Worm (Caenorhabditis elegans) whole organism, L4 larva: ENCODE data around the gene ech-9.
A peak's percentile ranks its signal among the peaks of the same experiment; 100 is the strongest.

Experiments used
- T20F7.1 ChIP-seq: fragments of 200-800 bp; sonication (Bioruptor generic); optimal IDR thresholded peaks from 2 replicates; lab custom pipeline; 2018; ENCODE audit warnings: mild to moderate bottlenecking, missing genetic modification characterization, missing compliant biosample characterization
- Y105C5A.15 ChIP-seq: fragments of 200-800 bp; sonication (Bioruptor generic); IDR thresholded peaks from 2 replicates; pipeline ENCODE4 v1.3.6; 2022; ENCODE audit warnings: missing genetic modification characterization, missing compliant biosample characterization
- Y48G9A.11 ChIP-seq: fragments of 200-800 bp; sonication (Bioruptor generic); IDR thresholded peaks from 2 replicates; pipeline ENCODE4 v1.3.6; 2022; ENCODE audit warnings: missing genetic modification reagents, missing genetic modification characterization, missing compliant biosample characterization
- Y75B8A.6 ChIP-seq: fragments of 200-800 bp; sonication (Bioruptor generic); IDR thresholded peaks from 2 replicates; pipeline ENCODE4 v1.3.6; 2022; ENCODE audit warnings: missing genetic modification reagents, missing genetic modification characterization, missing compliant biosample characterization
- ZK546.5 ChIP-seq, 2 experiments: sonication (generic microtip); optimal IDR thresholded peaks; 2 replicates each; lab custom pipeline; 2017; ENCODE audit warnings: missing biosample characterization in 2 of 2, missing genetic modification characterization in 2 of 2
- aha-1 ChIP-seq: fragments of 150-350 bp; peaks from one replicate; lab custom pipeline; 2014; ENCODE audit warnings: missing biosample characterization, missing genetic modification characterization
- arid-1 ChIP-seq: fragments of 200-800 bp; sonication (Bioruptor generic); conservative IDR thresholded peaks from 2 replicates; pipeline ENCODE4 v1.3.6; 2022; ENCODE audit warnings: missing genetic modification reagents, missing genetic modification characterization, missing compliant biosample characterization
- attf-4 ChIP-seq: sonication (generic microtip); optimal IDR thresholded peaks from 3 replicates; lab custom pipeline; 2017; ENCODE audit warnings: missing biosample characterization, missing genetic modification characterization
- ceh-20 ChIP-seq: fragments of 200-800 bp; sonication (Bioruptor generic); IDR thresholded peaks from 2 replicates; pipeline ENCODE4 v1.3.6; 2022; ENCODE audit warnings: missing genetic modification reagents, missing genetic modification characterization, missing compliant biosample characterization
- ceh-28 ChIP-seq: fragments of 150-350 bp; optimal IDR thresholded peaks from 2 replicates; lab custom pipeline; 2014; ENCODE audit warnings: missing biosample characterization, missing genetic modification reagents, missing genetic modification characterization
- ceh-62 ChIP-seq: sonication (generic microtip); optimal IDR thresholded peaks from 2 replicates; lab custom pipeline; 2017; ENCODE audit warnings: missing biosample characterization, missing genetic modification characterization
- ctbp-1 ChIP-seq: fragments of 200-800 bp; sonication (Bioruptor generic); IDR thresholded peaks from 2 replicates; pipeline ENCODE4 v1.3.6; 2022; ENCODE audit warnings: missing genetic modification reagents, missing genetic modification characterization, missing compliant biosample characterization
- daf-12 ChIP-seq: fragments of 150-350 bp; optimal IDR thresholded peaks from 2 replicates; lab custom pipeline; 2014; ENCODE audit warnings: missing biosample characterization, missing genetic modification reagents, missing genetic modification characterization
- daf-16 ChIP-seq, 3 experiments: sonication (generic microtip); optimal IDR thresholded peaks; 2 replicates each; lab custom pipeline; 2016 to 2017; ENCODE audit warnings: missing genetic modification characterization in 3 of 3, missing genetic modification reagents in 3 of 3, mild to moderate bottlenecking in 2 of 3, missing compliant biosample characterization in 2 of 3, missing biosample characterization in 1 of 3, moderate library complexity in 1 of 3
- daf-8 ChIP-seq: fragments of 200-800 bp; sonication (Bioruptor generic); IDR thresholded peaks from 2 replicates; pipeline ENCODE4 v1.3.6; 2022; ENCODE audit warnings: missing genetic modification characterization, missing compliant biosample characterization
- dmd-6 ChIP-seq: fragments of 200-800 bp; sonication (Bioruptor generic); IDR thresholded peaks from 2 replicates; pipeline ENCODE4 v1.3.6; 2022; ENCODE audit warnings: missing genetic modification reagents, missing genetic modification characterization, missing compliant biosample characterization
- dpl-1 ChIP-seq: fragments of 150-350 bp; optimal IDR thresholded peaks from 2 replicates; lab custom pipeline; 2014; ENCODE audit warnings: missing biosample characterization, missing genetic modification reagents, missing genetic modification characterization
- duxl-1 ChIP-seq: sonication (generic microtip); optimal IDR thresholded peaks from 2 replicates; lab custom pipeline; 2016; ENCODE audit warnings: mild to moderate bottlenecking, missing genetic modification characterization, moderate library complexity, missing compliant biosample characterization; ENCODE audit not compliant: poor library complexity
- dve-1 ChIP-seq: sonication (generic microtip); optimal IDR thresholded peaks from 2 replicates; lab custom pipeline; 2017; ENCODE audit warnings: antibody characterized with exemption, mild to moderate bottlenecking, missing genetic modification characterization, missing compliant biosample characterization; ENCODE audit not compliant: insufficient read depth
- egl-43 ChIP-seq: fragments of 200-800 bp; sonication (Bioruptor generic); IDR thresholded peaks from 2 replicates; pipeline ENCODE4 v1.3.6; 2022; ENCODE audit warnings: missing genetic modification reagents, missing genetic modification characterization, missing compliant biosample characterization
- fkh-10 ChIP-seq: fragments of 150-350 bp; optimal IDR thresholded peaks from 2 replicates; lab custom pipeline; 2014; ENCODE audit warnings: missing biosample characterization, missing genetic modification reagents, missing genetic modification characterization
- fos-1 ChIP-seq: fragments of 150-350 bp; optimal IDR thresholded peaks from 2 replicates; lab custom pipeline; 2014; ENCODE audit warnings: missing biosample characterization, missing genetic modification characterization
- gei-8 ChIP-seq: fragments of 200-800 bp; sonication (Bioruptor generic); optimal IDR thresholded peaks from 2 replicates; lab custom pipeline; 2018; ENCODE audit warnings: mild to moderate bottlenecking, missing genetic modification characterization, missing compliant biosample characterization
- hif-1 ChIP-seq, 2 experiments: sonication (generic microtip); optimal IDR thresholded peaks; 2 replicates each; lab custom pipeline; 2016 to 2017; ENCODE audit warnings: missing compliant biosample characterization in 2 of 2, missing genetic modification characterization in 2 of 2, missing genetic modification reagents in 2 of 2, missing genotype in 2 of 2, mild to moderate bottlenecking in 1 of 2
- hlh-11 ChIP-seq: fragments of 200-800 bp; sonication (Bioruptor generic); optimal IDR thresholded peaks from 2 replicates; lab custom pipeline; 2018; ENCODE audit warnings: mild to moderate bottlenecking, missing genetic modification characterization, missing compliant biosample characterization
- hlh-30 ChIP-seq: sonication (generic microtip); optimal IDR thresholded peaks from 2 replicates; lab custom pipeline; 2017; ENCODE audit warnings: antibody characterized with exemption, mild to moderate bottlenecking, missing genetic modification characterization, missing compliant biosample characterization; ENCODE audit not compliant: insufficient read depth
- hmg-1.1 ChIP-seq: fragments of 200-800 bp; sonication (Bioruptor generic); IDR thresholded peaks from 2 replicates; pipeline ENCODE4 v1.3.6; 2022; ENCODE audit warnings: missing genetic modification reagents, missing genetic modification characterization, missing compliant biosample characterization
- jun-1 ChIP-seq: fragments of 150-350 bp; optimal IDR thresholded peaks from 2 replicates; lab custom pipeline; 2014; ENCODE audit warnings: missing biosample characterization, missing genetic modification reagents, missing genetic modification characterization
- lin-13 ChIP-seq: fragments of 150-350 bp; optimal IDR thresholded peaks from 2 replicates; lab custom pipeline; 2014; ENCODE audit warnings: missing biosample characterization, missing genetic modification reagents, missing genetic modification characterization
- lin-38 ChIP-seq: fragments of 200-800 bp; sonication (Bioruptor generic); IDR thresholded peaks from 2 replicates; pipeline ENCODE4 v1.3.6; 2022; ENCODE audit warnings: missing genetic modification reagents, missing genetic modification characterization, missing compliant biosample characterization
- mdt-29 ChIP-seq: fragments of 200-800 bp; sonication (Bioruptor generic); IDR thresholded peaks from 2 replicates; pipeline ENCODE4 v1.3.6; 2022; ENCODE audit warnings: missing genetic modification reagents, missing genetic modification characterization, missing compliant biosample characterization
- mep-1 ChIP-seq: fragments of 150-350 bp; sonication (generic microtip); optimal IDR thresholded peaks from 3 replicates; lab custom pipeline; 2014; ENCODE audit warnings: missing biosample characterization, missing genetic modification characterization
- mes-2 ChIP-seq: sonication (generic microtip); optimal IDR thresholded peaks from 2 replicates; lab custom pipeline; 2016; ENCODE audit warnings: missing genotype, mild to moderate bottlenecking, missing genetic modification characterization, missing compliant biosample characterization; ENCODE audit not compliant: poor library complexity, severe bottlenecking
- mxl-2 ChIP-seq: fragments of 200-800 bp; sonication (Bioruptor generic); conservative IDR thresholded peaks from 2 replicates; pipeline ENCODE4 v1.3.6; 2022; ENCODE audit warnings: missing genetic modification reagents, missing genetic modification characterization, missing compliant biosample characterization
- mxl-3 ChIP-seq: fragments of 200-800 bp; sonication (Bioruptor generic); optimal IDR thresholded peaks from 2 replicates; lab custom pipeline; 2018; ENCODE audit warnings: mild to moderate bottlenecking, missing genetic modification characterization, missing compliant biosample characterization
- nhr-11 ChIP-seq: fragments of 150-350 bp; optimal IDR thresholded peaks from 2 replicates; lab custom pipeline; 2014; ENCODE audit warnings: missing biosample characterization, missing genetic modification characterization
- nhr-28 ChIP-seq: fragments of 150-350 bp; optimal IDR thresholded peaks from 2 replicates; lab custom pipeline; 2014; ENCODE audit warnings: missing biosample characterization, missing genetic modification characterization
- nhr-48 ChIP-seq: sonication (generic microtip); optimal IDR thresholded peaks from 2 replicates; lab custom pipeline; 2016; ENCODE audit warnings: mild to moderate bottlenecking, missing genetic modification characterization, missing compliant biosample characterization
- nhr-77 ChIP-seq: fragments of 150-350 bp; optimal IDR thresholded peaks from 2 replicates; lab custom pipeline; 2014; ENCODE audit warnings: missing biosample characterization, missing genetic modification characterization
- php-3 ChIP-seq: fragments of 200-800 bp; sonication (Bioruptor generic); IDR thresholded peaks from 2 replicates; pipeline ENCODE4 v1.3.6; 2022; ENCODE audit warnings: missing genetic modification reagents, missing genetic modification characterization, missing compliant biosample characterization
- pqm-1 ChIP-seq: sonication (generic microtip); optimal IDR thresholded peaks from 2 replicates; lab custom pipeline; 2017; ENCODE audit warnings: missing biosample characterization, missing genetic modification characterization
- rbr-2 ChIP-seq: sonication (generic microtip); optimal IDR thresholded peaks from 2 replicates; lab custom pipeline; 2016; ENCODE audit warnings: missing genotype, missing genetic modification characterization, missing compliant biosample characterization
- snpc-4 ChIP-seq: fragments of 150-350 bp; optimal IDR thresholded peaks from 2 replicates; lab custom pipeline; 2014; ENCODE audit warnings: missing biosample characterization, missing genetic modification characterization
- spr-1 ChIP-seq: sonication (generic microtip); optimal IDR thresholded peaks from 2 replicates; lab custom pipeline; 2016; ENCODE audit warnings: mild to moderate bottlenecking, missing genetic modification characterization, missing compliant biosample characterization
- tra-1 ChIP-seq: fragments of 200-800 bp; sonication (Bioruptor generic); IDR thresholded peaks from 2 replicates; pipeline ENCODE4 v1.3.6; 2022; ENCODE audit warnings: missing genetic modification reagents, missing genetic modification characterization, missing compliant biosample characterization
- unc-130 ChIP-seq: sonication (generic microtip); optimal IDR thresholded peaks from 2 replicates; lab custom pipeline; 2016; ENCODE audit warnings: missing genetic modification reagents, missing genetic modification characterization, missing compliant biosample characterization
- unc-39 ChIP-seq: sonication (generic microtip); optimal IDR thresholded peaks from 2 replicates; lab custom pipeline; 2017; ENCODE audit warnings: missing biosample characterization, missing genetic modification characterization
- unc-62 ChIP-seq, 3 experiments: fragments of 150-350 bp in 1 of 3; sonication (generic microtip); optimal IDR thresholded peaks in 2 of 3; peaks in 1 of 3; 1 replicate in 1 of 3; 2 replicates in 2 of 3; lab custom pipeline; 2014 to 2017; ENCODE audit warnings: missing biosample characterization in 3 of 3, missing genetic modification characterization in 3 of 3, missing genetic modification reagents in 3 of 3, missing genotype in 1 of 3
- zag-1 ChIP-seq: fragments of 150-350 bp; optimal IDR thresholded peaks from 2 replicates; lab custom pipeline; 2014; ENCODE audit warnings: missing biosample characterization, missing genetic modification characterization
- zip-11 ChIP-seq: fragments of 200-800 bp; sonication (Bioruptor generic); IDR thresholded peaks from 2 replicates; pipeline ENCODE4 v1.3.6; 2022; ENCODE audit warnings: missing genetic modification characterization, missing compliant biosample characterization

The ech-9 gene

ce11 chrIV:10252350-10252792, 17.2 kb upstream of the ech-9 start (continued):
- TF ChIP-seq daf-16 (GFP tag; optimal IDR thresholded peaks at IDR 0.05; lab: Kevin White, UChicago) (peak; percentile 48 to 65), daf-16 (tag; optimal IDR thresholded peaks at IDR 0.05; lab: Kevin White, UChicago) (peak; percentile 67), duxl-1 (tag; lab: Kevin White, UChicago) (peak; percentile 17), unc-130 (GFP tag; lab: Kevin White, UChicago) (no peak), mes-2 (peak; percentile 70), ceh-28 (tag; lab: Kevin White, UChicago) (no peak), spr-1 (tag; lab: Kevin White, UChicago) (peak; percentile 73), ZK546.5 (tag; optimal IDR thresholded peaks at IDR 0.05; lab: Kevin White, UChicago) (peak in 1 of 2 experiments; percentile 10), dpl-1 (peak; percentile 61), hlh-30 (tag; lab: Kevin White, UChicago) (peak; percentile 98), zag-1 (tag; lab: Kevin White, UChicago) (peak; percentile 36), jun-1 (peak; percentile 80), Y75B8A.6 (0 out of 2 replicates have a peak, but pooled peaks have one; percentile 26), aha-1 (tag; lab: Kevin White, UChicago) (peak; percentile 99), zip-11 (GFP tag; lab: Robert Waterston, UW) (no peak), tra-1 (GFP tag; lab: Robert Waterston, UW) (peak; percentile 93), pqm-1 (peak; percentile 70), hmg-1.1 (peak; percentile 91), dve-1 (tag; lab: Kevin White, UChicago) (peak; percentile 95), fkh-10 (peak; percentile 93), rbr-2 (peak; percentile 91), hlh-11 (tag; lab: Kevin White, UChicago) (peak; percentile 96), ceh-62 (tag; lab: Kevin White, UChicago) (no peak), gei-8 (GFP tag; lab: Kevin White, UChicago) (peak; percentile 73), Y48G9A.11 (GFP tag; lab: Robert Waterston, UW) (no peak), Y105C5A.15 (GFP tag; lab: Robert Waterston, UW) (0 out of 2 replicates have a peak, but pooled peaks have one; percentile 12), php-3 (GFP tag; lab: Robert Waterston, UW) (peak; percentile 45; the same call in 1 of the 2 replicates), dmd-6 (peak; percentile 96), hif-1 (tag; optimal IDR thresholded peaks at IDR 0.05; lab: Kevin White, UChicago) (peak; percentile 33 to 83), ctbp-1 (GFP tag; lab: Robert Waterston, UW) (peak; percentile 91), mep-1 (tag; lab: Kevin White, UChicago) (peak; percentile 92), unc-39 (tag; lab: Kevin White, UChicago) (no peak), nhr-77 (tag; lab: Kevin White, UChicago) (peak; percentile 82), egl-43 (GFP tag; lab: Robert Waterston, UW) (no peak; the same call in none of the 2 replicates), nhr-48 (tag; lab: Kevin White, UChicago) (peak; percentile 92), lin-38 (GFP tag; lab: Robert Waterston, UW) (peak; percentile 56), mxl-3 (peak; percentile 84), arid-1 (GFP tag; lab: Robert Waterston, UW) (no peak), ceh-20 (peak; percentile 93), daf-8 (no peak), nhr-11 (tag; lab: Kevin White, UChicago) (peak; percentile 96), nhr-28 (peak; percentile 90), unc-62 (GFP tag; optimal IDR thresholded peaks at IDR 0.05 in 1 of 2; lab: Kevin White, UChicago) (peak in 1 of 2 experiments; percentile 100), unc-62 (tag; optimal IDR thresholded peaks at IDR 0.05; lab: Kevin White, UChicago) (no peak), T20F7.1 (GFP tag; lab: Kevin White, UChicago) (peak; percentile 80), daf-12 (tag; lab: Kevin White, UChicago) (no peak), mdt-29 (GFP tag; lab: Robert Waterston, UW) (0 out of 2 replicates have a peak, but pooled peaks have one; percentile 73), lin-13 (GFP tag; lab: Kevin White, UChicago) (peak; percentile 56), attf-4 (tag; lab: Kevin White, UChicago) (no peak), mxl-2 (GFP tag; lab: Robert Waterston, UW) (peak; percentile 72), fos-1 (tag; lab: Kevin White, UChicago) (peak; percentile 16), snpc-4 (tag; lab: Kevin White, UChicago) (no peak)
